Worm (Caenorhabditis elegans) whole organism, young adult: ENCODE measurements around the gene dod-24.

ENCODE experiments used
- F22D6.2 ChIP-seq: sonication (generic microtip); optimal IDR thresholded peaks from 2 replicates; lab custom pipeline; 2016; ENCODE audit warnings: mild to moderate bottlenecking, missing genetic modification characterization, missing compliant biosample characterization
- F39B2.1 ChIP-seq: fragments of 200-800 bp; sonication (Bioruptor generic); IDR thresholded peaks from 2 replicates; pipeline ENCODE4 v1.3.6; 2022; ENCODE audit warnings: missing genetic modification reagents, missing genetic modification characterization, missing compliant biosample characterization
- T26A5.8 ChIP-seq: sonication (generic microtip); optimal IDR thresholded peaks from 2 replicates; lab custom pipeline; 2016; ENCODE audit warnings: missing genetic modification characterization, missing compliant biosample characterization
- Y53F4B.3 ChIP-seq: fragments of 200-800 bp; sonication (Bioruptor generic); IDR thresholded peaks from 2 replicates; pipeline ENCODE4 v1.3.6; 2022; ENCODE audit warnings: missing genetic modification reagents, missing genetic modification characterization, missing compliant biosample characterization
- ZK185.1 ChIP-seq: sonication (generic microtip); optimal IDR thresholded peaks from 2 replicates; lab custom pipeline; 2016; ENCODE audit warnings: mild to moderate bottlenecking, missing genetic modification characterization, missing compliant biosample characterization; ENCODE audit not compliant: poor library complexity, severe bottlenecking
- atf-7 ChIP-seq: sonication (generic microtip); optimal IDR thresholded peaks from 2 replicates; lab custom pipeline; 2017; ENCODE audit warnings: mild to moderate bottlenecking, missing genetic modification characterization, missing compliant biosample characterization
- ceh-58 ChIP-seq: fragments of 200-800 bp; sonication (Bioruptor generic); IDR thresholded peaks from 2 replicates; pipeline ENCODE4 v1.3.6; 2022; ENCODE audit warnings: missing genetic modification characterization, missing compliant biosample characterization
- ets-4 ChIP-seq: fragments of 200-800 bp; sonication (Bioruptor generic); optimal IDR thresholded peaks from 2 replicates; lab custom pipeline; 2018; ENCODE audit warnings: mild to moderate bottlenecking, missing genetic modification characterization, missing compliant biosample characterization
- mcd-1 ChIP-seq: fragments of 200-800 bp; sonication (Bioruptor generic); IDR thresholded peaks from 2 replicates; pipeline ENCODE4 v1.3.6; 2022; ENCODE audit warnings: missing genetic modification reagents, missing genetic modification characterization, missing compliant biosample characterization
- snpc-4 ChIP-seq, 5 experiments: fragments of 150-350 bp in 1 of 5; sonication (generic microtip) in 4 of 5; optimal IDR thresholded peaks; 2 replicates each; lab custom pipeline; 2014 to 2018; ENCODE audit warnings: missing genetic modification characterization in 5 of 5, missing biosample characterization in 3 of 5, antibody characterized with exemption in 2 of 5, mild to moderate bottlenecking in 2 of 5, missing compliant biosample characterization in 2 of 5, missing genotype in 2 of 5, moderate library complexity in 2 of 5, missing genetic modification reagents in 1 of 5
- unc-130 ChIP-seq: sonication (generic microtip); optimal IDR thresholded peaks from 2 replicates; lab custom pipeline; 2016; ENCODE audit warnings: missing genetic modification reagents, missing genetic modification characterization, missing compliant biosample characterization
- unc-62 ChIP-seq: fragments of 150-350 bp; optimal IDR thresholded peaks from 2 replicates; lab custom pipeline; 2014; ENCODE audit warnings: missing biosample characterization, missing genetic modification reagents, missing genetic modification characterization

- no peak for TF ChIP-seq unc-130 (GFP tag; lab: Kevin White, UChicago)
- no peak for TF ChIP-seq mcd-1
- no peak for TF ChIP-seq unc-62 (GFP tag; lab: Kevin White, UChicago)
- TF ChIP-seq F39B2.1 (GFP tag; lab: Robert Waterston, UW) = no peak
- no peak for TF ChIP-seq ceh-58
- TF ChIP-seq atf-7 (tag; lab: Kevin White, UChicago) = no peak
- TF ChIP-seq ets-4 (GFP tag; lab: Kevin White, UChicago) = no peak
- TF ChIP-seq F22D6.2 (tag; lab: Kevin White, UChicago) = no peak
- TF ChIP-seq T26A5.8 (tag; lab: Kevin White, UChicago) = no peak
- no peak for TF ChIP-seq snpc-4 (GFP tag; optimal IDR thresholded peaks at IDR 0.05; lab: Kevin White, UChicago)
- TF ChIP-seq snpc-4 (tag; optimal IDR thresholded peaks at IDR 0.05; lab: Kevin White, UChicago) = no peak
- no peak for TF ChIP-seq ZK185.1 (tag; lab: Kevin White, UChicago)
- TF ChIP-seq Y53F4B.3 = no peak
Observed at ce11 chrIV:12893166-12893565, 48.0 kb downstream of the dod-24 start, which contains the start of gene K08D8.12.
